Fruit fly (Drosophila melanogaster) whole organism, embryonic: ENCODE results near the gene CG34462.

Experiments used
- CG15011 ChIP-seq: fragments of 200-800 bp; sonication (Bioruptor generic); optimal IDR thresholded peaks from 3 replicates; lab custom pipeline; 2018; ENCODE audit warnings: missing biosample characterization, mild to moderate bottlenecking, missing genetic modification characterization
- H2.0 ChIP-seq: fragments of 200-800 bp; sonication (Bioruptor generic); IDR thresholded peaks from 2 replicates; pipeline ENCODE4 v1.3.6; 2022; ENCODE audit warnings: missing biosample characterization, missing genetic modification characterization
- Optix ChIP-seq: fragments of 200-800 bp; sonication (Bioruptor generic); IDR thresholded peaks from 3 replicates; pipeline ENCODE4 v1.3.6; 2022; ENCODE audit warnings: missing biosample characterization, missing genetic modification characterization
- Rx ChIP-seq: fragments of 200-800 bp; sonication (Bioruptor generic); IDR thresholded peaks from 2 replicates; pipeline ENCODE4 v1.3.6; 2022; ENCODE audit warnings: missing biosample characterization, missing genetic modification characterization

DNA sequence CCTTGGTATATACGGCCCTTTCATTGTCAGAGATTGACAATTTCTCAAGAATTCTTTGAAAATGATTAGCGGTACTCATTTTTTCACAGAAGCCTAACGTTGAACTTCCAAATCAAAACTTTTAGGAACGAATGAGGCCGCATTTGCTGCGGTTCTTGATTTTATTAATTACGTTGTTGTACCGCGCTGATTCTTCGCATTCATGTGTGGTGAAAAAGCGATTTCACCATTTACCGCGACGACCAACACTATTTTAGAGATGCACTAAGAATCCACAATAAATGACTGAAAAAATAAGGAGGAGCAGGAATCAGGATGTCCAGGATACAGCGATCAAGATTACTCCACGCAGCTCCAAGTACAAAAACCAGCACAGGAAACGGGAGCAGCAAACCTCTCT lies 24.5 kb upstream of the CG34462 start, which contains the start of the genes CG7194 and Sbp2:
- no peak for TF ChIP-seq H2.0 (GFP tag; lab: Robert Waterston, UW)
- TF ChIP-seq CG15011 (GFP tag; lab: Kevin White, UChicago), result no peak
- TF ChIP-seq Rx (GFP tag; lab: Robert Waterston, UW), result no peak
- no peak for TF ChIP-seq Optix
